Worm (Caenorhabditis elegans): Measurements from ENCODE around the gene morc-1.

DNA sequence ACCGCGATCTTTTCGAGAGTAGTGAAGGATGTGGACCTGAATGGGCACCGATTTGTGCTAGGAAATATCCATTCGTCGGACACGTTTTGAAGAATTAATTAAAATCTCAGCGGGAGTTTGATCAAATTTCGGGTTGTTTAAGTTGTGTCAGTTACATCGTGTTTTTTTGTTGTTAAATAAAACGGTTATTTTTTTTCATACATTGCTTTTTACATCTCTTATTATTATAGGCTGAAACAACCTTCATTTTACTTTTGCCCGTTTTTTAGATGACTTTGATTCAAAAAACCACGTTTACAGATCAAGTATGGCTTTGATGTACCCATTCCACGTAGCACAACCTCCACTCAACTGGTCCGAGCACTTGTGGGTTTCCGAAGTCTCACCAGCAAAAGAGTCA lies 33.6 kb downstream of the morc-1 start, which contains the start of gene emb-1:
- TF ChIP-seq cog-1 (tag; optimal IDR thresholded peaks at IDR 0.05), result no peak
- TF ChIP-seq med-1 (GFP tag; optimal IDR thresholded peaks at IDR 0.05; ENCODE audit: insufficient read depth), result no peak
